Fruit fly (Drosophila melanogaster): Measurements from ENCODE around the gene CG13678.
A peak's percentile ranks its signal among the peaks of the same experiment; 100 is the strongest.

CG13678 gene

DNA sequence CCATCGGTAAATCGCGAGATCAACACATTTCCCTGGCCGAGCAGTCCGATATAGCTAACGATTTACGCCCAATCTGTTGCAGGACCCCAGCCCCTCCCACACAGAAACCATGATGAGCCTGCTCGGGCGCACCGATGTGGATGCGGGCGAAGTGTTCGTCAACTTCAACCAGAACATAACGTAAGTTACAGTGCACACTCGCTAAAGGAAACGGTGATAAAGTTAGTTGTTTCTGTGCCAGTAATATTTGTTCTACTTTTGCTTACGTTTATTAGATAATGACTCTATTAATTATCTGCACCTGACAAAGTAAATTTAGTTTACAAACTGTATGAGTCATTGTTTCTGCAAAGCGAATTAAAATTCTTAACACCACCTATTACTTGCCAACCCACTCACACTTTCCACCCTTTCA lies 34.5 kb upstream of the CG13678 start (continued):
- TF ChIP-seq CG18764 (GFP tag; optimal IDR thresholded peaks at IDR 0.05) (no peak), CG9437 (GFP tag; optimal IDR thresholded peaks at IDR 0.05) (peak; percentile 94), ATbp (GFP tag; optimal IDR thresholded peaks at IDR 0.05) (no peak), Med (GFP tag) (peak; percentile 79), psq (GFP tag; optimal IDR thresholded peaks at IDR 0.05) (no peak), CG14860 (GFP tag; IDR thresholded peaks at IDR 0.05; ENCODE audit: partially characterized antibody) (no peak), Side (GFP tag; optimal IDR thresholded peaks at IDR 0.05) (no peak), Nf-YA (GFP tag; IDR thresholded peaks at IDR 0.05) (no peak), CG31388 (GFP tag; optimal IDR thresholded peaks at IDR 0.05) (no peak)

DNA sequence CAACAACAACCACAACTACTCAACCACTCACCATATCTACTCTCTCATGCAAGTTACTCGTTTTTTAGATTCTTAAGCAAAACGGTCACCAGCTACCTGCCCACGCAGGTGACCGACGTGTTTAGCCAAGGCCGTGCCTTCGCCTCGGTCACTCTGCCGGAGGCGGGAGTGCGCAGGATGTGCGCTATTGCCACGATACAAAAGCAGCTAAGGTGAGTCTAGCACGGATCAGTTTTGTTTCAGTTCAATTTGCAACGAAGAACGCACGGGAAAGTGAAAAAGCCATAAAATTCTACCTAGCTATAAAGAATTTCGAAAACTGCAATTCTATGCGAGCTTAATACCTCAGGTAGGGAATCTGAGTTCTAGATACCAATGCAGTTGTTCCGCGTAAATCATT lies 32.7 kb upstream of the CG13678 start:
- TF ChIP-seq tll (GFP tag; optimal IDR thresholded peaks at IDR 0.05) (peak in 1 of 2 experiments; percentile 98), CG7786 (GFP tag; optimal IDR thresholded peaks at IDR 0.05) (no peak), CG1233 (GFP tag; optimal IDR thresholded peaks at IDR 0.05) (no peak), Spps (tag; optimal IDR thresholded peaks at IDR 0.05) (no peak), run (tag; optimal IDR thresholded peaks at IDR 0.05) (no peak), psq (GFP tag; optimal IDR thresholded peaks at IDR 0.05) (no peak), NC2α (GFP tag; optimal IDR thresholded peaks at IDR 0.05) (no peak), Bgb (GFP tag; IDR thresholded peaks at IDR 0.05; ENCODE audit: partially characterized antibody) (no peak), CG7963 (GFP tag; IDR thresholded peaks at IDR 0.05; ENCODE audit: partially characterized antibody) (no peak), CG1647 (GFP tag; optimal IDR thresholded peaks at IDR 0.05) (no peak), ab (GFP tag; optimal IDR thresholded peaks at IDR 0.05) (no peak), seq (GFP tag; IDR thresholded peaks at IDR 0.05) (no peak), H15 (GFP tag; IDR thresholded peaks at IDR 0.05) (no peak), bbx (GFP tag; IDR thresholded peaks at IDR 0.05; ENCODE audit: partially characterized antibody) (no peak), cad (GFP tag; optimal IDR thresholded peaks at IDR 0.05) (peak; percentile 76), CG4360 (GFP tag; IDR thresholded peaks at IDR 0.05) (0 out of 2 replicates have a peak, but pooled peaks have one; percentile 13), eve (GFP tag; optimal IDR thresholded peaks at IDR 0.05) (no peak), zen (tag; optimal IDR thresholded peaks at IDR 0.05) (peak; percentile 41), dan (GFP tag; IDR thresholded peaks at IDR 0.05) (no peak), Ets65A (GFP tag) (peak; percentile 72), CG15479 (GFP tag; optimal IDR thresholded peaks at IDR 0.05) (peak; percentile 96)

DNA sequence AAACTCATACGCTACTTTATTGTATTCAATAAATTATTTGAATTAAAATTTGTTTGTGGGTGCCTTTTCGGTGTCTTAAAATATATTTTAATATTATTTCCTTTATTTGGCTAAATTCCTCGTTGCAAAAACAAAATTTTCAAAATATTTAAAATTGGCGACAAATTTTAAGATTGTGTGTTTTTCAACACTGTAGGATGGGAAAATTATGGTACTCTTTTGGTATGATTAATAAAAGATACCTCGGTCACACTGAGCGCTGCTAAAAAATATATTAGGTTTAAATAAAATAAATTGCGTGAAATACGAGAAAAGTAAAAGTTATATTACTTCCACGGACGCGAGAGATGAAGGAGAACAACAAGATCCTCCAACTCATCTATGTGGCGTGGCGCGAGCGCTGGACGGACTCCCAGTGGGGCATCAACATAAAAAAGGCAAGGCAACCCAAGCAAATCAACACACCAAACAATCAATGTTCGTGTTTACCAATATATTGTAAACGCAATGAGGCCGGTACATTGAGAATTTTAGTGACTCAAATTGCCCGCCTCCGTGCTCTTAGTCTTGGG lies 30.8 kb upstream of the CG13678 start, which contains the start of gene MED24:
Gene MED24 (plus strand): TSS at position 229 of the 572 bp plus-strand sequence.
- TF ChIP-seq CG33557 (GFP tag; optimal IDR thresholded peaks at IDR 0.05) (no peak), Atf6 (GFP tag; IDR thresholded peaks at IDR 0.05) (no peak), nerfin-1 (tag; optimal IDR thresholded peaks at IDR 0.05) (no peak), Fer1 (GFP tag; optimal IDR thresholded peaks at IDR 0.05) (peak; percentile 9), ERR (GFP tag; optimal IDR thresholded peaks at IDR 0.05) (no peak), sim (GFP tag; IDR thresholded peaks at IDR 0.05) (no peak), sr (GFP tag; IDR thresholded peaks at IDR 0.05) (no peak), CG11504 (tag; optimal IDR thresholded peaks at IDR 0.05) (no peak), CG10267 (tag; optimal IDR thresholded peaks at IDR 0.05) (peak; percentile 95), Nf-YB (GFP tag; optimal IDR thresholded peaks at IDR 0.05) (no peak), CG9727 (GFP tag; optimal IDR thresholded peaks at IDR 0.05) (no peak), da (GFP tag; optimal IDR thresholded peaks at IDR 0.05) (no peak), pfk (GFP tag; optimal IDR thresholded peaks at IDR 0.05) (no peak), ase (GFP tag; IDR thresholded peaks at IDR 0.05) (no peak), Tbp (GFP tag; optimal IDR thresholded peaks at IDR 0.05) (no peak), Camta (GFP tag; optimal IDR thresholded peaks at IDR 0.05) (no peak), Dbx (GFP tag; IDR thresholded peaks at IDR 0.05) (no peak), tap (tag; optimal IDR thresholded peaks at IDR 0.05) (no peak), CG12071 (GFP tag; optimal IDR thresholded peaks at IDR 0.05) (no peak), H2.0 (GFP tag; IDR thresholded peaks at IDR 0.05) (no peak), CG14965 (GFP tag; optimal IDR thresholded peaks at IDR 0.05; ENCODE audit: borderline replicate concordance) (no peak), Gsc (GFP tag; IDR thresholded peaks at IDR 0.05) (no peak)

All from whole organism, embryonic.